Worm (Caenorhabditis elegans): ENCODE results near the gene nhr-179.

DNA sequence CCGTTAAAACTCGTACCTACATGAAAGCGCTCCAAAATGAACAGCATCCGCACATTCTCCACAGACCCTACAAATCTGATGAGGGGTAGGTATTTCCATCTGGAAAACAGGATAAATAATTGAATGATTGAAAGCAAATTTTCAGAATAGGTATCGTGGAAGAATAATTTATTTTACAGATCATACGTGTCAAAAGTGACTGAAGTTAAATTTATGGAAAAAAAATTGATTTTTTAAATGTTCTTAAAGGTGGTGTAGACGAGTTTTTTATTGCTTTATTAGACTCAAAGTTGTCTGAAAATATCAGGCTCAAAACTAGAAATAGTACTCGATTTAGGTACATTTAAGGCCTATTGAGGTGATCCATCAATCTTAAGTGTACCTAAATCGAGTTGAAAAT, 8.1 kb upstream of the nhr-179 start, which contains the start of gene nhr-237:
- no peak for TF ChIP-seq nhr-77 (tag; optimal IDR thresholded peaks at IDR 0.05)
- TF ChIP-seq ZK546.5 (tag; optimal IDR thresholded peaks at IDR 0.05): no peak
- TF ChIP-seq jun-1 (tag; optimal IDR thresholded peaks at IDR 0.05): no peak
- no peak for TF ChIP-seq snpc-1.2 (GFP tag; IDR thresholded peaks at IDR 0.05)
- TF ChIP-seq nhr-28 (tag; optimal IDR thresholded peaks at IDR 0.05): no peak
- no peak for TF ChIP-seq sdz-12 (GFP tag; optimal IDR thresholded peaks at IDR 0.05)
- no peak for TF ChIP-seq nhr-76 (tag; optimal IDR thresholded peaks at IDR 0.05)

Data from whole organism, L4 larva.